Worm (Caenorhabditis elegans): ENCODE results near the gene T04F3.1.

DNA sequence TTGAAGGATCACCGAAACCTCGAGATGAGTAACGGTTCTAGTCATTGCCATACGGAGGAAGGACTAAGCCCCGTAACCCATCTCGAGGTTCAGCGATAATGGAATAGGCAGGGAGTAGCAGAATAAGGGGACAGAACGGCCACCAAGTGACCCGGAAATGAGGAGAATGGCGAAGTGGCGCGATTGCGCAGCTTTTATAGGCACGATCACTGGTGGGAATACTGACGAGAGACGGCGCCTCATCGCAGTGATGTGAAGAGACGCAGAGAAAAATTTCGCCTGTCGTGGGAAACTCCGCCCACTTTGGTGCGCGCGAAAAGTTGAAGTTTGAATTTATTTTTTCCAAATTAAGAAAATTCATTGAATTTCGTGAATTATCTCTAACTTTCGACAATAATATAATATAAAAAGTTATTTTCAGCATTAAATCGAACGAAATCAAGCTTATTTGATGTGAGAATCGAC is 30.2 kb downstream of the T04F3.1 start, which contains the start of gene F55A11.4:
- TF ChIP-seq lin-13 (tag; optimal IDR thresholded peaks at IDR 0.05) (no peak), nhr-28 (tag; optimal IDR thresholded peaks at IDR 0.05) (no peak), M03D4.4 (tag; optimal IDR thresholded peaks at IDR 0.05) (no peak), ztf-11 (tag; optimal IDR thresholded peaks at IDR 0.05) (no peak), bed-3 (GFP tag; optimal IDR thresholded peaks at IDR 0.05) (no peak), unc-39 (tag; optimal IDR thresholded peaks at IDR 0.05) (no peak), nhr-12 (tag; optimal IDR thresholded peaks at IDR 0.05) (no peak), sptf-1 (tag; optimal IDR thresholded peaks at IDR 0.05) (no peak), nhr-76 (tag; optimal IDR thresholded peaks at IDR 0.05) (no peak), ces-1 (GFP tag; optimal IDR thresholded peaks at IDR 0.05) (no peak), mab-5 (tag; optimal IDR thresholded peaks at IDR 0.05) (no peak), unc-62 (GFP tag; optimal IDR thresholded peaks at IDR 0.05) (no peak), hlh-1 (tag; optimal IDR thresholded peaks at IDR 0.05) (no peak)
